Worm (Caenorhabditis elegans): ENCODE data around the gene T04A8.13.
A peak's percentile ranks its signal among the peaks of the same experiment; 100 is the strongest.

T04A8.13 gene

DNA sequence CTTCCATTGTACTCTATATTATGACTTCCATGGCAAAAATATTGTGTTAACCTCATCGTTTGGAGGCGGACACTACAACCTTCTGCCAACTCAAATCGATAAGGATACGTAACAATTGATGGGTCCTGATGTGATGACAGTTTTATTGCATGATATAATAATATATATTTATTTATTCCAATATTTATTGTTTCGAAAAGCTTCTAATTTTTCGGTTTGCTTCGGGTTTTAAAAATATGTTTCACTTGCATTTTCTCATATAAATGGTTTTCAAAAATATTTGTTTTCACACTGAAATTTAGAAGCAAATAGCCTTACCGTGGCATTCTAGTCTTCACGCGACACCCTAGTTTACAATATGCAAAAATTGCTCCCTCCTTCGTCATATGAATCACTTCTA is at the start of gene T04A8.13:
T04A8.13 (plus strand) TSS at position 301 of the 400 bp plus-strand sequence.
- no peak for TF ChIP-seq elt-4 (tag; optimal IDR thresholded peaks at IDR 0.05)
- no peak for TF ChIP-seq ttx-3 (tag; optimal IDR thresholded peaks at IDR 0.05)
- no peak for TF ChIP-seq T23F11.4 (GFP tag; optimal IDR thresholded peaks at IDR 0.05)
- no peak for TF ChIP-seq ceh-24 (tag; optimal IDR thresholded peaks at IDR 0.05)
- no peak for TF ChIP-seq ceh-45 (GFP tag; IDR thresholded peaks at IDR 0.05)
- no peak for TF ChIP-seq hlh-6 (tag; optimal IDR thresholded peaks at IDR 0.05)
- no peak for TF ChIP-seq pha-4 (tag; optimal IDR thresholded peaks at IDR 0.05)
- no peak for TF ChIP-seq ceh-31 (tag; optimal IDR thresholded peaks at IDR 0.05)
- no peak for TF ChIP-seq pqm-1 (tag; optimal IDR thresholded peaks at IDR 0.05)
- no peak for TF ChIP-seq fkh-6 (tag; optimal IDR thresholded peaks at IDR 0.05)
- no peak for TF ChIP-seq ceh-22 (tag; optimal IDR thresholded peaks at IDR 0.05)
- no peak for TF ChIP-seq unc-86 (tag; optimal IDR thresholded peaks at IDR 0.05)
- no peak for TF ChIP-seq fkh-10 (GFP tag; optimal IDR thresholded peaks at IDR 0.05)
- no peak for TF ChIP-seq hlh-13 (GFP tag; optimal IDR thresholded peaks at IDR 0.05)
- TF ChIP-seq ets-4 (tag; optimal IDR thresholded peaks at IDR 0.05): no peak
- no peak for TF ChIP-seq lin-11 (tag; optimal IDR thresholded peaks at IDR 0.05)
- no peak for TF ChIP-seq hlh-15 (tag; optimal IDR thresholded peaks at IDR 0.05)
- no peak for TF ChIP-seq npax-4 (tag; optimal IDR thresholded peaks at IDR 0.05)
- no peak for TF ChIP-seq dmd-4 (tag; optimal IDR thresholded peaks at IDR 0.05; ENCODE audit: borderline replicate concordance)

ce11 chrIII:4657386-4657785 is 49.4 kb upstream of the T04A8.13 start:
- TF ChIP-seq eyg-1 (tag; optimal IDR thresholded peaks at IDR 0.05) (no peak), unc-42 (tag; optimal IDR thresholded peaks at IDR 0.05) (peak; percentile 56)

DNA sequence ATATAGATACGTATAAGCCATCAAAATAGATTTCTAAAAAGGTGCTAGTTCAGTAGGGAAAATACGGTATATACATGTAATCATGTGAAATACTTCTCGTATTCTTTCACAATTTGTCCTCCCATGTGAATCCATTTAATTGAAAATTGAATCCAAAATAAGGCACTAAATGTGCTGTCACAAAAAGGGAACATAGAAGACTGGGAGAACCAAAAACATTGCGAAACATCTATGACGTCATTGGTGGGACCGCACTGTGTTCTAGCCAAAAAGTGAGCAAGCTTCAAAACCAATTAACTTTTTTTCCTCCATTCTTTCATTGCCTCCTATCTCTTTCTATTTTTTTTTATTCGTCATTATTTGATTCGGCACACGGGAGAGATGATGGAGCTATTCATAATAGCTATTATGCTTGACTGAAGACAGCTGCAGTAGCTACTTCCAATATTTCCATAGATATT is 48.4 kb upstream of the T04A8.13 start, which contains the start of gene cdka-1:
cdka-1 (plus strand) TSS at position 411 of the 461 bp plus-strand sequence.
- TF ChIP-seq ceh-19 (GFP tag; optimal IDR thresholded peaks at IDR 0.05): no peak
- no peak for TF ChIP-seq pax-1 (tag; optimal IDR thresholded peaks at IDR 0.05)
- TF ChIP-seq hlh-13 (GFP tag; optimal IDR thresholded peaks at IDR 0.05): no peak
- TF ChIP-seq elt-4 (tag; optimal IDR thresholded peaks at IDR 0.05): no peak
- no peak for TF ChIP-seq ceh-30 (tag; optimal IDR thresholded peaks at IDR 0.05)
- no peak for TF ChIP-seq unc-86 (tag; optimal IDR thresholded peaks at IDR 0.05)
- TF ChIP-seq hlh-30 (tag; optimal IDR thresholded peaks at IDR 0.05; ENCODE audit: insufficient read depth): no peak
- no peak for TF ChIP-seq madf-2 (tag; optimal IDR thresholded peaks at IDR 0.05)

ce11 chrIII:4659426-4659825 is 47.4 kb upstream of the T04A8.13 start:
- TF ChIP-seq npax-4 (tag; optimal IDR thresholded peaks at IDR 0.05) (no peak), sox-2 (GFP tag; IDR thresholded peaks at IDR 0.05) (no peak), mec-3 (tag; optimal IDR thresholded peaks at IDR 0.05; ENCODE audit: borderline replicate concordance) (no peak), nfya-1 (tag; optimal IDR thresholded peaks at IDR 0.05) (no peak), unc-42 (tag; optimal IDR thresholded peaks at IDR 0.05) (no peak), hlh-8 (tag; optimal IDR thresholded peaks at IDR 0.05) (no peak), eyg-1 (tag; optimal IDR thresholded peaks at IDR 0.05) (no peak), ets-4 (tag; optimal IDR thresholded peaks at IDR 0.05) (no peak)

ce11 chrIII:4665272-4665671 is 41.5 kb upstream of the T04A8.13 start, which contains the start of gene T23F11.4:
TSS of gene T23F11.4 (minus strand) at chrIII:4665372.
- TF ChIP-seq C38D4.7 (GFP tag; optimal IDR thresholded peaks at IDR 0.05) (no peak), unc-55 (GFP tag; optimal IDR thresholded peaks at IDR 0.05) (no peak), Y22D7AL.16 (tag; optimal IDR thresholded peaks at IDR 0.05) (no peak), sox-2 (GFP tag; IDR thresholded peaks at IDR 0.05) (no peak), ceh-2 (tag; optimal IDR thresholded peaks at IDR 0.05) (no peak), elt-2 (tag; optimal IDR thresholded peaks at IDR 0.05) (no peak), sdc-2 (tag; optimal IDR thresholded peaks at IDR 0.05) (no peak), ceh-19 (GFP tag; optimal IDR thresholded peaks at IDR 0.05) (no peak), ets-4 (tag; optimal IDR thresholded peaks at IDR 0.05) (no peak), elt-4 (tag; optimal IDR thresholded peaks at IDR 0.05) (no peak), ceh-14 (tag; optimal IDR thresholded peaks at IDR 0.05) (no peak), hlh-13 (GFP tag; optimal IDR thresholded peaks at IDR 0.05) (no peak), gmeb-2 (tag; optimal IDR thresholded peaks at IDR 0.05) (no peak), lin-11 (tag; optimal IDR thresholded peaks at IDR 0.05) (no peak), pha-4 (tag; optimal IDR thresholded peaks at IDR 0.05) (no peak), hlh-6 (tag; optimal IDR thresholded peaks at IDR 0.05) (no peak), npax-4 (tag; optimal IDR thresholded peaks at IDR 0.05) (no peak), pag-3 (tag; optimal IDR thresholded peaks at IDR 0.05; ENCODE audit: borderline replicate concordance) (no peak), rnt-1 (tag; optimal IDR thresholded peaks at IDR 0.05) (no peak)

Data from whole organism, late embryonic.